Fruit fly (Drosophila melanogaster) whole organism, pupa: ENCODE data around the gene Twdlalpha.

Source experiments
- CG13204 ChIP-seq: fragments of 200-800 bp; sonication (Bioruptor generic); optimal IDR thresholded peaks from 2 replicates; lab custom pipeline; 2018; ENCODE audit warnings: missing biosample characterization, mild to moderate bottlenecking, missing genetic modification characterization, moderate library complexity
- CG14655 ChIP-seq: fragments of 200-800 bp; sonication (Bioruptor generic); optimal IDR thresholded peaks from 3 replicates; lab custom pipeline; 2017; ENCODE audit warnings: mild to moderate bottlenecking, missing biosample characterization, missing genetic modification reagents, missing genetic modification characterization
- CG15710 ChIP-seq: fragments of 200-800 bp; sonication (Bioruptor generic); optimal IDR thresholded peaks from 2 replicates; lab custom pipeline; 2018; ENCODE audit warnings: missing biosample characterization, mild to moderate bottlenecking, missing genetic modification characterization, moderate library complexity
- CG32121 ChIP-seq: fragments of 200-800 bp; sonication (Bioruptor generic); IDR thresholded peaks from 2 replicates; pipeline ENCODE4 v1.3.6; 2022; ENCODE audit warnings: missing biosample characterization, missing genetic modification characterization
- CG34367 ChIP-seq: fragments of 200-800 bp; sonication (Bioruptor generic); optimal IDR thresholded peaks from 2 replicates; lab custom pipeline; 2018; ENCODE audit warnings: missing biosample characterization, mild to moderate bottlenecking, missing genetic modification characterization
- CG4496 ChIP-seq: fragments of 200-800 bp; sonication (Bioruptor generic); IDR thresholded peaks from 3 replicates; pipeline ENCODE4 v1.3.6; 2022; ENCODE audit warnings: missing biosample characterization, missing genetic modification characterization
- CG8301 ChIP-seq: fragments of 200-800 bp; sonication (Bioruptor generic); optimal IDR thresholded peaks from 2 replicates; lab custom pipeline; 2018; ENCODE audit warnings: missing biosample characterization, mild to moderate bottlenecking, missing genetic modification characterization
- CG9948 ChIP-seq: fragments of 200-800 bp; sonication (Bioruptor generic); optimal IDR thresholded peaks from 2 replicates; lab custom pipeline; 2018; ENCODE audit warnings: missing biosample characterization, mild to moderate bottlenecking, missing genetic modification characterization, moderate library complexity
- EcR ChIP-seq: fragments of 200-800 bp; sonication (Bioruptor generic); optimal IDR thresholded peaks from 3 replicates; lab custom pipeline; 2019; ENCODE audit warnings: missing biosample characterization, missing genetic modification characterization, mild to moderate bottlenecking, moderate library complexity, missing genetic modification reagents
- Ets98B ChIP-seq: fragments of 200-800 bp; sonication (Bioruptor generic); IDR thresholded peaks from 2 replicates; pipeline ENCODE4 v1.3.6; 2022; ENCODE audit warnings: missing biosample characterization, missing genetic modification characterization
- Pif1A ChIP-seq: fragments of 200-800 bp; sonication (Bioruptor generic); optimal IDR thresholded peaks from 3 replicates; lab custom pipeline; 2016; ENCODE audit warnings: missing biosample characterization, missing genetic modification characterization
- Pif1B ChIP-seq: fragments of 200-800 bp; sonication (Bioruptor generic); optimal IDR thresholded peaks from 3 replicates; lab custom pipeline; 2016; ENCODE audit warnings: missing biosample characterization, missing genetic modification characterization
- rn ChIP-seq: fragments of 200-800 bp; sonication (Bioruptor generic); IDR thresholded peaks from 2 replicates; pipeline ENCODE4 v1.3.6; 2022; ENCODE audit warnings: missing biosample characterization, missing genetic modification characterization

DNA sequence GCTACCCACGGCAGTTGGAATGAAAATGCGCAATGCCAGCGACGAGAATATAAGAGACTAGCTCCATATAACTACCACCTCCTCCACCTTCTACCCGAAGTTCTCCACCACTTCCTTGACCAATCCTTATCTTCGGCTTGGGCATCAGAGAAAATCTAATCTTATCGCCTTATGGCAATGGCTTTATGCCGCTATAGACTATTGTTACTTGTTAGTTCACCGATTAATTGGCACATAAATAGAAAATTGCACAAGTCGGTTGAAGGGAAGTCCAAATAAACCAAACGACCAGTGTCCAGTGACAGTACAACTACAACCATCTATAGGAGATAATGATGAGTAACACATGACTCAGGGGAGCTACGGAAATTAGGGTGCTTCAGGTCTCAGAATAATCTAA, 40.7 kb upstream of the Twdlalpha start, which contains the start of gene sphe:
- TF ChIP-seq Ets98B (GFP tag; lab: Robert Waterston, UW) (no peak), CG32121 (GFP tag; lab: Robert Waterston, UW) (no peak), EcR (GFP tag; lab: Kevin White, UChicago) (no peak), CG13204 (no peak), CG9948 (no peak), CG14655 (GFP tag; lab: Kevin White, UChicago) (no peak), CG4496 (GFP tag; lab: Robert Waterston, UW) (no peak), CG8301 (tag; lab: Kevin White, UChicago) (no peak), Pif1A (no peak), CG34367 (tag; lab: Kevin White, UChicago) (no peak), rn (no peak), Pif1B (GFP tag; lab: Kevin White, UChicago) (no peak), CG15710 (tag; lab: Kevin White, UChicago) (no peak)
